Worm (Caenorhabditis elegans) whole organism, L1 larva: ENCODE data around the gene hum-5.

Source experiments
- C16A3.4 ChIP-seq: fragments of 150-350 bp; optimal IDR thresholded peaks from 2 replicates; lab custom pipeline; 2014; ENCODE audit warnings: missing biosample characterization, missing genetic modification characterization
- C34B4.2 ChIP-seq: sonication (generic microtip); optimal IDR thresholded peaks from 2 replicates; lab custom pipeline; 2017; ENCODE audit warnings: mild to moderate bottlenecking, missing genetic modification characterization, missing compliant biosample characterization
- aly-2 ChIP-seq: fragments of 150-350 bp; optimal IDR thresholded peaks from 2 replicates; lab custom pipeline; 2014; ENCODE audit warnings: missing biosample characterization, missing genetic modification characterization
- blmp-1 ChIP-seq: fragments of 150-350 bp; optimal IDR thresholded peaks from 2 replicates; lab custom pipeline; 2014; ENCODE audit warnings: missing biosample characterization, missing genetic modification characterization
- ceh-8 ChIP-seq: fragments of 200-800 bp; sonication (Bioruptor generic); optimal IDR thresholded peaks from 2 replicates; lab custom pipeline; 2018; ENCODE audit warnings: mild to moderate bottlenecking, missing genetic modification characterization, moderate library complexity, missing compliant biosample characterization
- ces-1 ChIP-seq: fragments of 150-350 bp; optimal IDR thresholded peaks from 2 replicates; lab custom pipeline; 2014; ENCODE audit warnings: missing biosample characterization, missing genetic modification reagents, missing genetic modification characterization
- dpl-1 ChIP-seq, 3 experiments: fragments of 150-350 bp in 2 of 3; sonication (generic microtip) in 1 of 3; optimal IDR thresholded peaks; 2 replicates each; lab custom pipeline; 2014 to 2017; ENCODE audit warnings: missing biosample characterization in 3 of 3, missing genetic modification characterization in 3 of 3, missing genetic modification reagents in 3 of 3
- efl-1 ChIP-seq, 4 experiments: fragments of 150-350 bp; optimal IDR thresholded peaks in 3 of 4; peaks in 1 of 4; 1 replicate in 1 of 4; 2 replicates in 3 of 4; lab custom pipeline; 2014; ENCODE audit warnings: missing biosample characterization in 2 of 4, missing genetic modification characterization in 2 of 4, missing genetic modification reagents in 2 of 4
- efl-3 ChIP-seq: fragments of 200-800 bp; sonication (Bioruptor generic); optimal IDR thresholded peaks from 2 replicates; lab custom pipeline; 2018; ENCODE audit warnings: mild to moderate bottlenecking, missing genetic modification characterization, missing compliant biosample characterization
- egl-13 ChIP-seq: sonication (generic microtip); optimal IDR thresholded peaks from 2 replicates; lab custom pipeline; 2016; ENCODE audit warnings: missing genotype, missing genetic modification reagents, missing genetic modification characterization, missing compliant biosample characterization
- egl-27 ChIP-seq, 2 experiments: fragments of 150-350 bp in 1 of 2; sonication (generic microtip); optimal IDR thresholded peaks; 3 replicates each; lab custom pipeline; 2017 to 2018; ENCODE audit warnings: missing biosample characterization in 2 of 2, missing genetic modification characterization in 2 of 2, missing genetic modification reagents in 2 of 2
- elt-2 ChIP-seq: sonication (generic microtip); optimal IDR thresholded peaks from 2 replicates; lab custom pipeline; 2016; ENCODE audit warnings: missing genetic modification characterization, mild to moderate bottlenecking, inconsistent platforms, missing compliant biosample characterization, missing genetic modification reagents
- elt-3 ChIP-seq, 6 experiments: fragments of 150-350 bp in 1 of 6; sonication (generic microtip); optimal IDR thresholded peaks; 2 replicates each; lab custom pipeline; 2017 to 2018; ENCODE audit warnings: missing biosample characterization in 6 of 6, missing genetic modification characterization in 6 of 6, inconsistent platforms in 1 of 6
- ets-5 ChIP-seq: fragments of 200-800 bp; sonication (Bioruptor generic); IDR thresholded peaks from 2 replicates; pipeline ENCODE4 v1.3.6; 2022; ENCODE audit warnings: missing genetic modification characterization, missing compliant biosample characterization
- fkh-10 ChIP-seq: sonication (generic microtip); optimal IDR thresholded peaks from 2 replicates; lab custom pipeline; 2017; ENCODE audit warnings: missing biosample characterization, missing genetic modification reagents, missing genetic modification characterization
- fkh-4 ChIP-seq: sonication (generic microtip); optimal IDR thresholded peaks from 2 replicates; lab custom pipeline; 2016; ENCODE audit warnings: missing compliant biosample characterization, missing genetic modification characterization, borderline replicate concordance
- fkh-8 ChIP-seq: sonication (generic microtip); optimal IDR thresholded peaks from 2 replicates; lab custom pipeline; 2016; ENCODE audit warnings: mild to moderate bottlenecking, missing genetic modification characterization, missing compliant biosample characterization
- fos-1 ChIP-seq: fragments of 150-350 bp; optimal IDR thresholded peaks from 2 replicates; lab custom pipeline; 2014; ENCODE audit warnings: missing biosample characterization, missing genetic modification characterization
- hlh-4 ChIP-seq: sonication (generic microtip); optimal IDR thresholded peaks from 2 replicates; lab custom pipeline; 2016; ENCODE audit warnings: mild to moderate bottlenecking, missing genetic modification characterization, missing compliant biosample characterization
- jun-1 ChIP-seq: fragments of 150-350 bp; optimal IDR thresholded peaks from 2 replicates; lab custom pipeline; 2014; ENCODE audit warnings: missing biosample characterization, missing genetic modification reagents, missing genetic modification characterization
- lin-13 ChIP-seq: fragments of 150-350 bp; optimal IDR thresholded peaks from 2 replicates; lab custom pipeline; 2014; ENCODE audit warnings: missing biosample characterization, missing genetic modification reagents, missing genetic modification characterization
- lin-14 ChIP-seq: fragments of 200-800 bp; sonication (Bioruptor generic); optimal IDR thresholded peaks from 2 replicates; lab custom pipeline; 2018; ENCODE audit warnings: mild to moderate bottlenecking, missing genetic modification characterization, moderate library complexity, missing compliant biosample characterization
- lin-35 ChIP-seq, 2 experiments: fragments of 150-350 bp; optimal IDR thresholded peaks; 2 replicates each; lab custom pipeline; 2014; ENCODE audit warnings: missing biosample characterization in 2 of 2, missing genetic modification characterization in 2 of 2, missing genetic modification reagents in 2 of 2
- lsy-2 ChIP-seq, 2 experiments: fragments of 150-350 bp; optimal IDR thresholded peaks; 2 replicates each; lab custom pipeline; 2014; ENCODE audit warnings: missing biosample characterization in 2 of 2, missing genetic modification characterization in 2 of 2
- mdl-1 ChIP-seq, 2 experiments: fragments of 150-350 bp; optimal IDR thresholded peaks; 2 replicates each; lab custom pipeline; 2014 to 2017; ENCODE audit warnings: missing biosample characterization in 2 of 2, missing genetic modification characterization in 2 of 2, inconsistent platforms in 1 of 2
- mef-2 ChIP-seq: fragments of 150-350 bp; optimal IDR thresholded peaks from 2 replicates; lab custom pipeline; 2014; ENCODE audit warnings: missing biosample characterization, missing genetic modification characterization
- nhr-12 ChIP-seq: sonication (generic microtip); optimal IDR thresholded peaks from 2 replicates; lab custom pipeline; 2017; ENCODE audit warnings: missing biosample characterization, missing genetic modification characterization
- nhr-19 ChIP-seq: fragments of 200-800 bp; sonication (Bioruptor generic); conservative IDR thresholded peaks from 2 replicates; pipeline ENCODE4 v1.3.6; 2022; ENCODE audit warnings: missing genetic modification characterization, missing compliant biosample characterization
- nhr-20 ChIP-seq: sonication (generic microtip); optimal IDR thresholded peaks from 2 replicates; lab custom pipeline; 2016; ENCODE audit warnings: mild to moderate bottlenecking, missing genetic modification characterization, missing compliant biosample characterization
- nhr-237 ChIP-seq: fragments of 150-350 bp; optimal IDR thresholded peaks from 2 replicates; lab custom pipeline; 2014; ENCODE audit warnings: missing biosample characterization, missing genetic modification characterization
- nhr-28 ChIP-seq: fragments of 150-350 bp; optimal IDR thresholded peaks from 2 replicates; lab custom pipeline; 2014; ENCODE audit warnings: missing biosample characterization, missing genetic modification characterization
- nhr-47 ChIP-seq: sonication (generic microtip); optimal IDR thresholded peaks from 2 replicates; lab custom pipeline; 2016; ENCODE audit warnings: mild to moderate bottlenecking, missing genetic modification characterization, moderate library complexity, missing compliant biosample characterization
- nhr-71 ChIP-seq: sonication (generic microtip); optimal IDR thresholded peaks from 2 replicates; lab custom pipeline; 2016; ENCODE audit warnings: mild to moderate bottlenecking, missing genetic modification characterization, moderate library complexity, missing compliant biosample characterization
- nhr-77 ChIP-seq: fragments of 150-350 bp; optimal IDR thresholded peaks from 2 replicates; lab custom pipeline; 2014; ENCODE audit warnings: missing biosample characterization, missing genetic modification characterization
- nhr-85 ChIP-seq: sonication (generic microtip); peaks from one replicate; lab custom pipeline; 2016; ENCODE audit warnings: missing genetic modification characterization, inconsistent platforms, missing compliant biosample characterization
- nhr-90 ChIP-seq: sonication (generic microtip); optimal IDR thresholded peaks from 2 replicates; lab custom pipeline; 2016; ENCODE audit warnings: mild to moderate bottlenecking, missing genetic modification characterization, missing compliant biosample characterization; ENCODE audit not compliant: poor library complexity
- rnt-1 ChIP-seq: sonication (generic microtip); optimal IDR thresholded peaks from 2 replicates; lab custom pipeline; 2016; ENCODE audit warnings: mild to moderate bottlenecking, missing genetic modification characterization, moderate library complexity, missing compliant biosample characterization
- skn-1 ChIP-seq: fragments of 150-350 bp; optimal IDR thresholded peaks from 2 replicates; lab custom pipeline; 2014; ENCODE audit warnings: missing biosample characterization, missing genetic modification characterization
- snpc-4 ChIP-seq: fragments of 150-350 bp; optimal IDR thresholded peaks from 2 replicates; lab custom pipeline; 2014; ENCODE audit warnings: missing biosample characterization, missing genetic modification characterization
- snu-23 ChIP-seq: sonication (generic microtip); optimal IDR thresholded peaks from 2 replicates; lab custom pipeline; 2016; ENCODE audit warnings: missing genetic modification characterization, missing compliant biosample characterization
- sup-37 ChIP-seq: fragments of 200-800 bp; sonication (Bioruptor generic); optimal IDR thresholded peaks from 2 replicates; lab custom pipeline; 2018; ENCODE audit warnings: mild to moderate bottlenecking, missing genetic modification characterization, missing compliant biosample characterization
- swsn-7 ChIP-seq: sonication (generic microtip); optimal IDR thresholded peaks from 2 replicates; lab custom pipeline; 2016; ENCODE audit warnings: missing genetic modification characterization, missing compliant biosample characterization
- tbx-2 ChIP-seq: sonication (generic microtip); optimal IDR thresholded peaks from 2 replicates; lab custom pipeline; 2016; ENCODE audit warnings: missing genetic modification characterization, missing compliant biosample characterization
- unc-86 ChIP-seq: sonication (generic microtip); optimal IDR thresholded peaks from 2 replicates; lab custom pipeline; 2016; ENCODE audit warnings: missing genetic modification characterization, missing compliant biosample characterization
- xbp-1 ChIP-seq: sonication (generic microtip); optimal IDR thresholded peaks from 2 replicates; lab custom pipeline; 2016; ENCODE audit warnings: missing genetic modification characterization, missing compliant biosample characterization
- ztf-11 ChIP-seq, 2 experiments: sonication (generic microtip); optimal IDR thresholded peaks; 2 replicates each; lab custom pipeline; 2016 to 2017; ENCODE audit warnings: missing genetic modification characterization in 2 of 2, missing biosample characterization in 1 of 2, missing compliant biosample characterization in 1 of 2
- ztf-4 ChIP-seq: fragments of 150-350 bp; optimal IDR thresholded peaks from 2 replicates; lab custom pipeline; 2014; ENCODE audit warnings: missing biosample characterization, missing genetic modification characterization

The hum-5 gene

DNA sequence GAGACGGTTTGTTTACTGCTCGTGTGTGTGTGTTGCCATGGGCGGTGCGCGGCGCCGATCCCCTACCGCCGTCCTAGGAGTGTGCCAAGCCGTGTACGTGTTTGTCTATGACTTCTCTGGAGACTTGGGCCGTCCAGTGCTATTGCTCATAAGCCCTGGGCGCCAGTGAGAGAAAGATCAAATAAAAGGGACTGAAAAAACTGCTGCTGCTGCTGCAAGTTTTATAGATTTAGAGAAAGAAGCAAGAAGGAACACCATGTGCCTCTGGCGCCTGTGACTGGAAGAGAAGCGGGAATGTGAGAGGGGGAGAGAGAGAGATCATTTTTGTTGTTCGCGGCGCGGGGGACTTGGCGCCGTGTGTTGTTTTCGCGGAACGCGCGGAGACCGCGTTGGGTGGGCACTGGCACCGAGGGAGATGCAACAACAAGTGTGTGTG is 52.6 kb downstream of the hum-5 start:
- TF ChIP-seq elt-3 (tag; optimal IDR thresholded peaks at IDR 0.05; lab: Kevin White, UChicago) (no peak), nhr-28 (tag; lab: Kevin White, UChicago) (no peak), egl-13 (tag; lab: Kevin White, UChicago) (no peak), ceh-8 (GFP tag; lab: Kevin White, UChicago) (no peak), lsy-2 (tag; optimal IDR thresholded peaks at IDR 0.05; lab: Kevin White, UChicago) (peak in 1 of 2 experiments; percentile 23), nhr-19 (GFP tag; lab: Robert Waterston, UW) (no peak), ztf-4 (no peak), nhr-12 (tag; lab: Kevin White, UChicago) (no peak), mef-2 (tag; lab: Kevin White, UChicago) (no peak), nhr-71 (peak; percentile 36), tbx-2 (tag; lab: Kevin White, UChicago) (peak; percentile 53), ztf-11 (tag; optimal IDR thresholded peaks at IDR 0.05; lab: Kevin White, UChicago) (peak in 1 of 2 experiments; percentile 10), nhr-20 (tag; lab: Kevin White, UChicago) (peak; percentile 16), nhr-47 (tag; lab: Kevin White, UChicago) (peak; percentile 40), swsn-7 (tag; lab: Kevin White, UChicago) (peak; percentile 5), C16A3.4 (tag; lab: Kevin White, UChicago) (no peak), C34B4.2 (tag; lab: Kevin White, UChicago) (no peak), efl-1 (optimal IDR thresholded peaks at IDR 0.05; lab: Kevin White, UChicago) (no peak), efl-1 (GFP tag; optimal IDR thresholded peaks at IDR 0.05 in 1 of 2; lab: Kevin White, UChicago) (peak in 1 of 2 experiments; percentile 44), blmp-1 (no peak), jun-1 (tag; lab: Kevin White, UChicago) (no peak), fkh-8 (peak; percentile 75), nhr-77 (tag; lab: Kevin White, UChicago) (peak; percentile 70), ces-1 (GFP tag; lab: Kevin White, UChicago) (no peak), lin-14 (GFP tag; lab: Kevin White, UChicago) (peak; percentile 68), sup-37 (GFP tag; lab: Kevin White, UChicago) (peak; percentile 5), fos-1 (tag; lab: Kevin White, UChicago) (no peak), egl-27 (tag; optimal IDR thresholded peaks at IDR 0.05; lab: Kevin White, UChicago) (peak in 1 of 2 experiments; percentile 8), efl-3 (GFP tag; lab: Kevin White, UChicago) (no peak), mdl-1 (tag; optimal IDR thresholded peaks at IDR 0.05; lab: Kevin White, UChicago) (peak in 1 of 2 experiments; percentile 32), xbp-1 (tag; lab: Kevin White, UChicago) (no peak), aly-2 (tag; lab: Kevin White, UChicago) (no peak)

DNA sequence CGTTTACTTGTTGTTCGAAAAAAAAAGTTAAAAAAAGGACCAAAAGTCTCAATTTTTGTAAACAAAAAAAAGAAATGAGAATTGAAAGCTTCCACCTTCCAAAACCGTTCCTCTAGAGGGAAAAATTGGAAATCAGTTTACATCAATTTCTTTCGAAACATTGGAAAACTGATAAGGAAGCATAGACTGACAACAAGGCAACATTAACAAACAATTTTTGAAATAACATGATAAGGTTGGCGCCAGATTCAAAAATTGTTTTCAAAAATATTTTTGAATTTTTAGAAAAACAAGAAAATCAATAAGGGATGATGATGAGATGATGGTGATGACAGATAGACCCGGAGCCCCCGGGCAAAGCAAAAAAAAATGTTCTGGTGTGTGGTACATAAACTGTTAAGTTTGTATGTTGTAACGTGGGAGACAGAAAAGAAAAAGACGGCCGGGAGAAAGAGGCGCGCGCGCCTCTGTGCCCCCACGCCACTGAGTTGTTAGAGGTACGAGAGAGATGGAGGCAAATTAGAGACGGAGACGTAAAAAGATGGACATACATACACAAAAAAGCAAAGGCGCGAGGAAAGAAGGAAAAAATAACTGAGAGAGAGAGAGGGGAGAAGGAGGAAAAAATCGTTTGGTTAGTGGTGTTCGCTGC is 56.5 kb downstream of the hum-5 start:
- TF ChIP-seq nhr-90: no peak
- TF ChIP-seq jun-1 (tag; lab: Kevin White, UChicago): peak; percentile 36
- TF ChIP-seq efl-1 (optimal IDR thresholded peaks at IDR 0.05; lab: Kevin White, UChicago): peak; percentile 48 to 59
- peak; percentile 34 to 92 for TF ChIP-seq efl-1 (GFP tag; optimal IDR thresholded peaks at IDR 0.05 in 1 of 2; lab: Kevin White, UChicago)
- no peak for TF ChIP-seq fkh-4 (tag; lab: Kevin White, UChicago)
- peak; percentile 41; the same call in 1 of the 2 replicates for TF ChIP-seq nhr-19 (GFP tag; lab: Robert Waterston, UW)
- peak; percentile 64 for TF ChIP-seq swsn-7 (tag; lab: Kevin White, UChicago)
- peak; percentile 10 for TF ChIP-seq unc-86 (tag; lab: Kevin White, UChicago)
- TF ChIP-seq ets-5 (GFP tag; lab: Robert Waterston, UW): no peak
- TF ChIP-seq tbx-2 (tag; lab: Kevin White, UChicago): peak; percentile 43
- no peak for TF ChIP-seq elt-3 (tag; optimal IDR thresholded peaks at IDR 0.05; lab: Kevin White, UChicago)
- peak; percentile 46 for TF ChIP-seq elt-2 (tag; lab: Kevin White, UChicago)
- TF ChIP-seq lin-35 (GFP tag; optimal IDR thresholded peaks at IDR 0.05; lab: Kevin White, UChicago): peak; percentile 52 to 58
- peak; percentile 14 to 60 (median 34) for TF ChIP-seq dpl-1 (GFP tag; optimal IDR thresholded peaks at IDR 0.05; lab: Kevin White, UChicago)
- TF ChIP-seq snpc-4 (tag; lab: Kevin White, UChicago): peak; percentile 28
- peak; percentile 28 for TF ChIP-seq xbp-1 (tag; lab: Kevin White, UChicago)
- TF ChIP-seq rnt-1 (tag; lab: Kevin White, UChicago): peak; percentile 65
- TF ChIP-seq skn-1 (tag; lab: Kevin White, UChicago): peak; percentile 61
- TF ChIP-seq lsy-2 (tag; optimal IDR thresholded peaks at IDR 0.05; lab: Kevin White, UChicago): peak; percentile 46 to 61
- TF ChIP-seq nhr-85: peak; percentile 68
- peak; percentile 91 for TF ChIP-seq lin-14 (GFP tag; lab: Kevin White, UChicago)
- TF ChIP-seq snu-23 (GFP tag; lab: Kevin White, UChicago): peak; percentile 74
- peak; percentile 27 for TF ChIP-seq blmp-1
- no peak for TF ChIP-seq nhr-237 (tag; lab: Kevin White, UChicago)
- peak in 1 of 2 experiments; percentile 3 for TF ChIP-seq ztf-11 (tag; optimal IDR thresholded peaks at IDR 0.05; lab: Kevin White, UChicago)
- peak; percentile 26 for TF ChIP-seq fkh-10 (GFP tag; lab: Kevin White, UChicago)
- TF ChIP-seq hlh-4 (tag; lab: Kevin White, UChicago): no peak
- TF ChIP-seq nhr-20 (tag; lab: Kevin White, UChicago): peak; percentile 75
- peak in 1 of 2 experiments; percentile 64 for TF ChIP-seq mdl-1 (tag; optimal IDR thresholded peaks at IDR 0.05; lab: Kevin White, UChicago)
- peak; percentile 21 for TF ChIP-seq lin-13 (GFP tag; lab: Kevin White, UChicago)
